Worm (Caenorhabditis elegans) whole organism, young adult: ENCODE measurements around the gene sqst-4.

ENCODE experiments used
- F22D6.2 ChIP-seq: sonication (generic microtip); optimal IDR thresholded peaks from 2 replicates; lab custom pipeline; 2016; ENCODE audit warnings: mild to moderate bottlenecking, missing genetic modification characterization, missing compliant biosample characterization
- Y53G8AR.9 ChIP-seq: fragments of 200-800 bp; sonication (Bioruptor generic); conservative IDR thresholded peaks from 2 replicates; pipeline ENCODE4 v1.3.6; 2022; ENCODE audit warnings: missing genetic modification reagents, missing genetic modification characterization, missing compliant biosample characterization
- akir-1 ChIP-seq: fragments of 200-800 bp; sonication (Bioruptor generic); optimal IDR thresholded peaks from 2 replicates; lab custom pipeline; 2018; ENCODE audit warnings: mild to moderate bottlenecking, missing genetic modification characterization, moderate library complexity, missing compliant biosample characterization
- ama-1 ChIP-seq, 3 experiments: fragments of 150-350 bp in 1 of 3; sonication (generic microtip) in 2 of 3; optimal IDR thresholded peaks; 2 replicates each; lab custom pipeline; 2014 to 2018; ENCODE audit warnings: missing biosample characterization in 2 of 3, missing genetic modification characterization in 2 of 3, missing genetic modification reagents in 2 of 3
- bed-2 ChIP-seq: fragments of 200-800 bp; sonication (Bioruptor generic); IDR thresholded peaks from 2 replicates; pipeline ENCODE4 v1.3.6; 2022; ENCODE audit warnings: missing genetic modification reagents, missing genetic modification characterization, missing compliant biosample characterization
- ceh-79 ChIP-seq: sonication (generic microtip); optimal IDR thresholded peaks from 2 replicates; lab custom pipeline; 2017; ENCODE audit warnings: mild to moderate bottlenecking, missing genetic modification characterization, missing compliant biosample characterization
- efl-1 ChIP-seq: fragments of 150-350 bp; optimal IDR thresholded peaks from 2 replicates; lab custom pipeline; 2014; ENCODE audit warnings: missing biosample characterization, missing genetic modification reagents, missing genetic modification characterization
- hlh-26 ChIP-seq: fragments of 200-800 bp; sonication (Bioruptor generic); conservative IDR thresholded peaks from 2 replicates; pipeline ENCODE4 v1.3.6; 2022; ENCODE audit warnings: missing genetic modification reagents, missing genetic modification characterization, missing compliant biosample characterization
- hsf-1 ChIP-seq: fragments of 200-800 bp; sonication (Bioruptor generic); IDR thresholded peaks from 2 replicates; pipeline ENCODE4 v1.3.6; 2022; ENCODE audit warnings: missing genetic modification reagents, missing genetic modification characterization, missing compliant biosample characterization
- let-526 ChIP-seq: fragments of 200-800 bp; sonication (Bioruptor generic); IDR thresholded peaks from 2 replicates; pipeline ENCODE4 v1.3.6; 2022; ENCODE audit warnings: missing genetic modification reagents, missing genetic modification characterization, missing compliant biosample characterization
- nhr-80 ChIP-seq: sonication (generic microtip); optimal IDR thresholded peaks from 2 replicates; lab custom pipeline; 2016; ENCODE audit warnings: missing genetic modification characterization, missing compliant biosample characterization
- repo-1 ChIP-seq: sonication (generic microtip); optimal IDR thresholded peaks from 2 replicates; lab custom pipeline; 2017; ENCODE audit warnings: mild to moderate bottlenecking, missing genetic modification characterization, missing compliant biosample characterization
- zfh-2 ChIP-seq: fragments of 200-800 bp; sonication (Bioruptor generic); conservative IDR thresholded peaks from 2 replicates; pipeline ENCODE4 v1.3.6; 2022; ENCODE audit warnings: missing genetic modification reagents, missing genetic modification characterization, missing compliant biosample characterization
- ztf-28 ChIP-seq: fragments of 200-800 bp; sonication (Bioruptor generic); IDR thresholded peaks from 2 replicates; pipeline ENCODE4 v1.3.6; 2022; ENCODE audit warnings: missing genetic modification reagents, missing genetic modification characterization, missing compliant biosample characterization

DNA sequence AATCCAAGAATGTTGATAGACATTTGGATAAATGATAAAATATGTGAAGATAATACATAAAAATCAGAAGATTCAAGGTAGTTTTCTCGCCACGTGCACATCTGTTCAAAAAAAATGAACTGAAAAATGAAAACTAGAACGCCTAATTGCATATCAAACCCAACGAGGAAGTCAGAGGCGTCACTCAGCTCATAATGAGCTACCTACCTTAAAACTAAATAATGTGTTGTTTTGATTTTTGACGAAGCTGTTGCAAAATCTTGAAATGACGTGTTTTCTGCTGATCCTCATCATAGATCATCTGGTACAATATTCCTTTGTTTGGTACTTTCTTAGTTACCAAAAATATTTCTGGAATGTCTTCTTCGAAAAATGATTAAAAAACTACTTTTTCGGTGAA is 17.4 kb upstream of the sqst-4 start, which contains the start of gene srh-138:
- no peak for TF ChIP-seq zfh-2 (GFP tag; lab: Robert Waterston, UW)
- no peak for TF ChIP-seq efl-1 (GFP tag; lab: Kevin White, UChicago)
- no peak for TF ChIP-seq repo-1 (tag; lab: Kevin White, UChicago)
- TF ChIP-seq bed-2 (GFP tag; lab: Robert Waterston, UW) = no peak
- no peak for TF ChIP-seq Y53G8AR.9 (GFP tag; lab: Robert Waterston, UW)
- TF ChIP-seq nhr-80 (tag; lab: Kevin White, UChicago) = no peak
- no peak for TF ChIP-seq ama-1 (optimal IDR thresholded peaks at IDR 0.05; lab: Kevin White, UChicago)
- TF ChIP-seq ama-1 (GFP tag; optimal IDR thresholded peaks at IDR 0.05; lab: Kevin White, UChicago) = no peak
- TF ChIP-seq F22D6.2 = no peak
- TF ChIP-seq hlh-26 (GFP tag; lab: Robert Waterston, UW) = no peak
- no peak for TF ChIP-seq akir-1 (GFP tag; lab: Kevin White, UChicago)
- TF ChIP-seq hsf-1 (GFP tag; lab: Robert Waterston, UW) = no peak
- TF ChIP-seq ceh-79 = no peak
- TF ChIP-seq ztf-28 (GFP tag; lab: Robert Waterston, UW) = no peak
- TF ChIP-seq let-526 (GFP tag; lab: Robert Waterston, UW) = no peak
